Fruit fly (Drosophila melanogaster) whole organism, embryonic: ENCODE measurements around the gene E2f2.

ENCODE experiments used
- Abd-B ChIP-seq: fragments of 200-800 bp; sonication (Bioruptor generic); optimal IDR thresholded peaks from 2 replicates; lab custom pipeline; 2018; ENCODE audit warnings: missing biosample characterization, mild to moderate bottlenecking, missing genetic modification characterization, moderate library complexity
- Asciz ChIP-seq: fragments of 200-800 bp; sonication (Bioruptor generic); optimal IDR thresholded peaks from 2 replicates; lab custom pipeline; 2017; ENCODE audit warnings: missing biosample characterization, mild to moderate bottlenecking, missing genetic modification characterization, missing genetic modification reagents
- Atf-2 ChIP-seq: fragments of 200-800 bp; sonication (Bioruptor generic); optimal IDR thresholded peaks from 2 replicates; lab custom pipeline; 2016; ENCODE audit warnings: missing biosample characterization, missing genetic modification characterization
- Atf6 ChIP-seq: fragments of 200-800 bp; sonication (Bioruptor generic); IDR thresholded peaks from 2 replicates; pipeline ENCODE4 v1.3.6; 2022; ENCODE audit warnings: missing biosample characterization, missing genetic modification characterization
- Bgb ChIP-seq: fragments of 200-800 bp; sonication (Bioruptor generic); IDR thresholded peaks from 2 replicates; pipeline ENCODE4 v1.3.6; 2022; ENCODE audit warnings: missing biosample characterization, missing genetic modification characterization; ENCODE audit not compliant: partially characterized antibody
- CG11560 ChIP-seq: fragments of 200-800 bp; sonication (Bioruptor generic); IDR thresholded peaks from 3 replicates; pipeline ENCODE4 v1.3.6; 2022; ENCODE audit warnings: missing biosample characterization, missing genetic modification characterization
- CG12769 ChIP-seq: fragments of 200-800 bp; sonication (Bioruptor generic); optimal IDR thresholded peaks from 2 replicates; lab custom pipeline; 2019; ENCODE audit warnings: missing biosample characterization, mild to moderate bottlenecking, missing genetic modification characterization, moderate library complexity
- CG15479 ChIP-seq: fragments of 200-800 bp; sonication (Bioruptor generic); optimal IDR thresholded peaks from 3 replicates; lab custom pipeline; 2019; ENCODE audit warnings: missing biosample characterization, mild to moderate bottlenecking, missing genetic modification characterization, moderate library complexity
- CG18599 ChIP-seq: fragments of 200-800 bp; sonication (Bioruptor generic); optimal IDR thresholded peaks from 3 replicates; lab custom pipeline; 2017; ENCODE audit warnings: missing biosample characterization, missing genetic modification characterization, mild to moderate bottlenecking, moderate library complexity, missing genetic modification reagents
- CG18619 ChIP-seq: fragments of 200-800 bp; sonication (Bioruptor generic); optimal IDR thresholded peaks from 3 replicates; lab custom pipeline; 2017; ENCODE audit warnings: missing biosample characterization, mild to moderate bottlenecking, missing genetic modification characterization
- CG34376 ChIP-seq: fragments of 200-800 bp; sonication (Bioruptor generic); optimal IDR thresholded peaks from 2 replicates; lab custom pipeline; 2018; ENCODE audit warnings: missing biosample characterization, mild to moderate bottlenecking, missing genetic modification characterization
- CG3838 ChIP-seq: fragments of 200-800 bp; sonication (Bioruptor generic); optimal IDR thresholded peaks from 3 replicates; lab custom pipeline; 2016; ENCODE audit warnings: missing biosample characterization, missing genetic modification characterization
- CG4404 ChIP-seq: fragments of 200-800 bp; sonication (Bioruptor generic); IDR thresholded peaks from 2 replicates; pipeline ENCODE4 v1.3.6; 2022; ENCODE audit warnings: missing biosample characterization, missing genetic modification characterization
- CG4854 ChIP-seq: fragments of 200-800 bp; sonication (Bioruptor generic); optimal IDR thresholded peaks from 2 replicates; lab custom pipeline; 2016; ENCODE audit warnings: missing biosample characterization, missing genetic modification characterization, inconsistent platforms
- CG5245 ChIP-seq: fragments of 200-800 bp; sonication (Bioruptor generic); optimal IDR thresholded peaks from 3 replicates; lab custom pipeline; 2016; ENCODE audit warnings: missing biosample characterization, missing genetic modification characterization
- CG6683 ChIP-seq: fragments of 200-800 bp; sonication (Bioruptor generic); optimal IDR thresholded peaks from 2 replicates; lab custom pipeline; 2017; ENCODE audit warnings: missing biosample characterization, mild to moderate bottlenecking, missing genetic modification characterization, missing genetic modification reagents
- CG7786 ChIP-seq: fragments of 200-800 bp; sonication (Bioruptor generic); optimal IDR thresholded peaks from 2 replicates; lab custom pipeline; 2016; ENCODE audit warnings: missing biosample characterization, missing genetic modification characterization
- CG9817 ChIP-seq: fragments of 200-800 bp; sonication (Bioruptor generic); optimal IDR thresholded peaks from 2 replicates; lab custom pipeline; 2018; ENCODE audit warnings: missing biosample characterization, mild to moderate bottlenecking, missing genetic modification characterization, moderate library complexity
- CHES-1-like ChIP-seq: fragments of 200-800 bp; sonication (Bioruptor generic); optimal IDR thresholded peaks from 2 replicates; lab custom pipeline; 2016; ENCODE audit warnings: missing biosample characterization, missing genetic modification characterization
- Dbx ChIP-seq: fragments of 200-800 bp; sonication (Bioruptor generic); IDR thresholded peaks from 3 replicates; pipeline ENCODE4 v1.3.6; 2022; ENCODE audit warnings: missing biosample characterization, missing genetic modification characterization
- Dfd ChIP-seq, 2 experiments: fragments of >200 bp; optimal IDR thresholded peaks; 2 replicates each; lab custom pipeline; 2017; ENCODE audit warnings: missing biosample characterization in 2 of 2, missing genetic modification characterization in 2 of 2
- Drgx ChIP-seq: fragments of 200-800 bp; sonication (Bioruptor generic); IDR thresholded peaks from 2 replicates; pipeline ENCODE4 v1.3.6; 2022; ENCODE audit warnings: missing biosample characterization, missing genetic modification characterization
- Hmx ChIP-seq: fragments of 200-800 bp; sonication (Bioruptor generic); optimal IDR thresholded peaks from 2 replicates; lab custom pipeline; 2016; ENCODE audit warnings: missing biosample characterization, missing genetic modification characterization
- Hr51 ChIP-seq, 2 experiments: fragments of 200-800 bp; sonication (Bioruptor generic); optimal IDR thresholded peaks; 2 replicates in 1 of 2; 3 replicates in 1 of 2; lab custom pipeline; 2016 to 2018; ENCODE audit warnings: missing biosample characterization in 2 of 2, missing genetic modification characterization in 2 of 2, mild to moderate bottlenecking in 1 of 2, moderate library complexity in 1 of 2
- Lpt ChIP-seq: fragments of >200 bp; optimal IDR thresholded peaks from 2 replicates; lab custom pipeline; 2018; ENCODE audit warnings: missing biosample characterization, missing genetic modification characterization
- Mad ChIP-seq: fragments of 200-800 bp; sonication (Bioruptor generic); optimal IDR thresholded peaks from 2 replicates; lab custom pipeline; 2016; ENCODE audit warnings: missing biosample characterization, missing genetic modification characterization
- Mes4 ChIP-seq: fragments of 200-800 bp; sonication (Bioruptor generic); optimal IDR thresholded peaks from 2 replicates; lab custom pipeline; 2016; ENCODE audit warnings: missing biosample characterization, missing genetic modification characterization
- Oaz ChIP-seq: fragments of 200-800 bp; sonication (Bioruptor generic); IDR thresholded peaks from 2 replicates; pipeline ENCODE4 v1.3.6; 2022; ENCODE audit warnings: missing biosample characterization, missing genetic modification characterization
- Spps ChIP-seq: fragments of 200-800 bp; sonication (Bioruptor generic); optimal IDR thresholded peaks from 2 replicates; lab custom pipeline; 2018; ENCODE audit warnings: missing biosample characterization, mild to moderate bottlenecking, missing genetic modification characterization
- Trl ChIP-seq, 3 experiments: fragments of >200 bp in 2 of 3; fragments of 200-800 bp in 1 of 3; sonication (Bioruptor generic) in 1 of 3; optimal IDR thresholded peaks; 2 replicates in 1 of 3; 3 replicates in 2 of 3; lab custom pipeline; 2016 to 2017; ENCODE audit warnings: missing biosample characterization in 1 of 3, missing genetic modification characterization in 1 of 3
- ato ChIP-seq: fragments of 200-800 bp; sonication (Bioruptor generic); IDR thresholded peaks from 2 replicates; pipeline ENCODE4 v1.3.6; 2022; ENCODE audit warnings: missing biosample characterization, missing genetic modification characterization; ENCODE audit not compliant: partially characterized antibody
- dimm ChIP-seq: fragments of 200-800 bp; sonication (Bioruptor generic); IDR thresholded peaks from 2 replicates; pipeline ENCODE4 v1.3.6; 2022; ENCODE audit warnings: missing biosample characterization, missing genetic modification characterization
- dysf ChIP-seq: fragments of 200-800 bp; sonication (Bioruptor generic); IDR thresholded peaks from 3 replicates; pipeline ENCODE4 v1.3.6; 2022; ENCODE audit warnings: missing biosample characterization, missing genetic modification characterization
- esg ChIP-seq: fragments of 200-800 bp; sonication (Bioruptor generic); conservative IDR thresholded peaks from 2 replicates; pipeline ENCODE4 v1.3.6; 2022; ENCODE audit warnings: missing biosample characterization, missing genetic modification characterization
- gfzf ChIP-seq: fragments of 200-800 bp; sonication (Bioruptor generic); optimal IDR thresholded peaks from 2 replicates; lab custom pipeline; 2016; ENCODE audit warnings: missing biosample characterization, mild to moderate bottlenecking, missing genetic modification characterization, moderate library complexity
- jing ChIP-seq: fragments of 200-800 bp; sonication (Bioruptor generic); optimal IDR thresholded peaks from 2 replicates; lab custom pipeline; 2018; ENCODE audit warnings: missing biosample characterization, mild to moderate bottlenecking, missing genetic modification characterization
- jumu ChIP-seq: fragments of 200-800 bp; sonication (Bioruptor generic); optimal IDR thresholded peaks from 3 replicates; lab custom pipeline; 2016; ENCODE audit warnings: missing biosample characterization, missing genetic modification characterization
- lola ChIP-seq, 3 experiments: fragments of >200 bp in 2 of 3; fragments of 200-800 bp in 1 of 3; sonication (Bioruptor generic) in 1 of 3; optimal IDR thresholded peaks; 2 replicates each; lab custom pipeline; 2017 to 2019; ENCODE audit warnings: missing biosample characterization in 3 of 3, missing genetic modification characterization in 3 of 3, mild to moderate bottlenecking in 1 of 3, moderate library complexity in 1 of 3
- pros ChIP-seq: fragments of 200-800 bp; sonication (Bioruptor generic); optimal IDR thresholded peaks from 3 replicates; lab custom pipeline; 2019; ENCODE audit warnings: missing biosample characterization, mild to moderate bottlenecking, missing genetic modification characterization, moderate library complexity
- psq ChIP-seq: fragments of 200-800 bp; sonication (Bioruptor generic); optimal IDR thresholded peaks from 2 replicates; lab custom pipeline; 2017; ENCODE audit warnings: missing biosample characterization, missing genetic modification characterization
- sc ChIP-seq, 3 experiments: fragments of >200 bp in 2 of 3; fragments of 200-800 bp in 1 of 3; sonication (Bioruptor generic) in 1 of 3; optimal IDR thresholded peaks; 2 replicates in 2 of 3; 3 replicates in 1 of 3; lab custom pipeline; 2017; ENCODE audit warnings: mild to moderate bottlenecking in 1 of 3, missing biosample characterization in 1 of 3, missing genetic modification characterization in 1 of 3, missing genetic modification reagents in 1 of 3
- sens-2 ChIP-seq: fragments of 200-800 bp; sonication (Bioruptor generic); IDR thresholded peaks from 2 replicates; pipeline ENCODE4 v1.3.6; 2022; ENCODE audit warnings: missing biosample characterization, missing genetic modification characterization
- sqz ChIP-seq: fragments of 200-800 bp; sonication (Bioruptor generic); optimal IDR thresholded peaks from 3 replicates; lab custom pipeline; 2018; ENCODE audit warnings: missing biosample characterization, mild to moderate bottlenecking, missing genetic modification characterization
- sr ChIP-seq: fragments of 200-800 bp; sonication (Bioruptor generic); IDR thresholded peaks from 3 replicates; pipeline ENCODE4 v1.3.6; 2022; ENCODE audit warnings: missing biosample characterization, missing genetic modification characterization
- tx ChIP-seq: fragments of 200-800 bp; sonication (Bioruptor generic); optimal IDR thresholded peaks from 2 replicates; lab custom pipeline; 2016; ENCODE audit warnings: missing biosample characterization, missing genetic modification characterization
- unpg ChIP-seq: fragments of 200-800 bp; sonication (Bioruptor generic); optimal IDR thresholded peaks from 3 replicates; lab custom pipeline; 2018; ENCODE audit warnings: missing biosample characterization, mild to moderate bottlenecking, missing genetic modification characterization, moderate library complexity
- z ChIP-seq: fragments of 200-800 bp; sonication (Bioruptor generic); IDR thresholded peaks from 3 replicates; pipeline ENCODE4 v1.3.6; 2022; ENCODE audit warnings: missing biosample characterization, missing genetic modification characterization
- zf30C ChIP-seq: fragments of 200-800 bp; sonication (Bioruptor generic); optimal IDR thresholded peaks from 3 replicates; lab custom pipeline; 2018; ENCODE audit warnings: missing biosample characterization, mild to moderate bottlenecking, missing genetic modification characterization
- zfh2 ChIP-seq: fragments of 200-800 bp; sonication (Bioruptor generic); optimal IDR thresholded peaks from 2 replicates; lab custom pipeline; 2016; ENCODE audit warnings: missing biosample characterization, missing genetic modification characterization

Gene E2f2

DNA sequence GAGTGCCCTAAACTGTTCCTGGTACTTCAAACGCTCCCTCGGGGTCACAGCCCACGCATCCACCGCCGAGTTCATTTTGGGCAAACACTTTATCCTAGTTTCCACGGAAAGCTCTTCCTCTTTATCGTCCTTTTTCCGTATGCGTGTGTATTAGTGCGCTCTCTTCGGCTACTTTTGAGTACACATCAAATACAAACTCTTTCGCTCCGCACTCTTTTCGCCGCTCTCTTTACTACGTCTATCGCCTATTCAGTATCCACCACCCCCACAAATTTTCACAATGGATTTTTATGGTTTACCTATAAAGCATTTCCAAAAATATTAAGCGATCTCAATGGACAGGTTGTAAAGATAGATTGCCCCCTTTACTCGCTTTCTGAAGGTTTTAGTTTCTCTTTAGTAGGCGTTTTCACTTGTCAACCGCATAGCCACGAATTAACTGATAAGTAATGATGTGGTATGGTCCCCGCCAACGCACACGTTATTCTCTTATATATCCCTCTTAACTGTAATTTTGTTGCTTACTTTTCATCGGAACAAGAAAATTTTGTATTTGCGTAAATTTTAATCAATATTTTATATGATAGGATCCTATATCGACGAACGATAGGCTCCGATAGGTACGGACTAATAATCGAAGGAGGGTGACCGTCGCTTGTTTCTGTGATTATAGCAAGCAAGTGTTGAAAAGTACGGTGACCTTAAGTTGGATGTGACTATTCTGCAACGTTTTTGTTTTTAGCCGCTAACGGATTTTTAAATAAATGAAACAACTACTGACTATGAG, 14.6 kb downstream of the E2f2 start, which contains the start of gene Dap160 (continued):
- TF ChIP-seq gfzf (GFP tag; lab: Kevin White, UChicago), result peak; percentile 60
- no peak for TF ChIP-seq CG18599 (GFP tag; lab: Kevin White, UChicago)
- TF ChIP-seq sr (GFP tag; lab: Robert Waterston, UW), result no peak
- TF ChIP-seq sc (optimal IDR thresholded peaks at IDR 0.05; lab: Kevin White, UChicago), result no peak
- TF ChIP-seq sc (GFP tag; optimal IDR thresholded peaks at IDR 0.05; lab: Kevin White, UChicago), result no peak
- peak; percentile 49; the same call in 1 of the 2 replicates for TF ChIP-seq ato
- TF ChIP-seq psq, result no peak
- no peak for TF ChIP-seq CHES-1-like
- TF ChIP-seq CG4854 (GFP tag; lab: Kevin White, UChicago), result no peak
- TF ChIP-seq Hmx (GFP tag; lab: Kevin White, UChicago), result no peak
- TF ChIP-seq Asciz (GFP tag; lab: Kevin White, UChicago), result no peak
- no peak for TF ChIP-seq CG3838 (GFP tag; lab: Kevin White, UChicago)
- no peak for TF ChIP-seq unpg (GFP tag; lab: Kevin White, UChicago)
- TF ChIP-seq jing (GFP tag; lab: Kevin White, UChicago), result no peak
- no peak for TF ChIP-seq CG9817 (tag; lab: Kevin White, UChicago)
- no peak for TF ChIP-seq Atf-2 (GFP tag; lab: Kevin White, UChicago)
- TF ChIP-seq Hr51 (GFP tag; optimal IDR thresholded peaks at IDR 0.05; lab: Kevin White, UChicago), result no peak
- peak; percentile 39; the same call in 1 of the 3 replicates for TF ChIP-seq Dbx (GFP tag; lab: Robert Waterston, UW)
- TF ChIP-seq z (GFP tag; lab: Robert Waterston, UW), result no peak
- no peak for TF ChIP-seq CG6683
- peak; percentile 51 for TF ChIP-seq CG34376 (GFP tag; lab: Kevin White, UChicago)
- TF ChIP-seq Atf6 (GFP tag; lab: Robert Waterston, UW), result no peak
- no peak for TF ChIP-seq sqz (GFP tag; lab: Kevin White, UChicago)
- no peak for TF ChIP-seq Mad (GFP tag; lab: Kevin White, UChicago)
- no peak for TF ChIP-seq sens-2 (GFP tag; lab: Robert Waterston, UW)
- TF ChIP-seq Trl (optimal IDR thresholded peaks at IDR 0.05; lab: Kevin White, UChicago), result peak; percentile 80 to 89
- no peak for TF ChIP-seq Trl (GFP tag; optimal IDR thresholded peaks at IDR 0.05; lab: Kevin White, UChicago)
- no peak for TF ChIP-seq Spps (tag; lab: Kevin White, UChicago)
- peak; percentile 78 for TF ChIP-seq Bgb (GFP tag; lab: Robert Waterston, UW)
- no peak for TF ChIP-seq CG15479 (GFP tag; lab: Kevin White, UChicago)
- no peak for TF ChIP-seq CG5245 (GFP tag; lab: Kevin White, UChicago)
- TF ChIP-seq pros (GFP tag; lab: Kevin White, UChicago), result no peak
- no peak for TF ChIP-seq dysf
- no peak for TF ChIP-seq Abd-B (GFP tag; lab: Kevin White, UChicago)
- peak; percentile 7 for TF ChIP-seq zfh2
- no peak for TF ChIP-seq CG4404 (GFP tag; lab: Robert Waterston, UW)
- TF ChIP-seq jumu (GFP tag; lab: Kevin White, UChicago), result no peak
- TF ChIP-seq CG11560 (tag; lab: Robert Waterston, UW), result no peak
- TF ChIP-seq Dfd (GFP tag; optimal IDR thresholded peaks at IDR 0.05; lab: Kevin White, UChicago), result no peak
- no peak for TF ChIP-seq CG12769 (tag; lab: Kevin White, UChicago)
- TF ChIP-seq Oaz (GFP tag; lab: Robert Waterston, UW), result no peak
- no peak for TF ChIP-seq CG18619
- TF ChIP-seq lola (GFP tag; optimal IDR thresholded peaks at IDR 0.05; lab: Kevin White, UChicago), result no peak
- TF ChIP-seq Lpt (GFP tag; lab: Kevin White, UChicago), result no peak
- TF ChIP-seq CG7786 (GFP tag; lab: Kevin White, UChicago), result no peak
- TF ChIP-seq dimm (GFP tag; lab: Robert Waterston, UW), result no peak
- TF ChIP-seq esg (GFP tag; lab: Robert Waterston, UW), result no peak
- TF ChIP-seq tx (GFP tag; lab: Kevin White, UChicago), result no peak
- TF ChIP-seq Drgx (GFP tag; lab: Robert Waterston, UW), result no peak
- no peak for TF ChIP-seq Mes4 (GFP tag; lab: Kevin White, UChicago)
- no peak for TF ChIP-seq zf30C (GFP tag; lab: Kevin White, UChicago)
